Worm (Caenorhabditis elegans) whole organism, young adult: ENCODE measurements around the gene F30B5.11.

Experiments
- C06A6.2 ChIP-seq: fragments of 200-800 bp; sonication (Bioruptor generic); conservative IDR thresholded peaks from 2 replicates; pipeline ENCODE4 v1.3.6; 2022; ENCODE audit warnings: missing genetic modification characterization, missing compliant biosample characterization
- D2030.7 ChIP-seq: fragments of 200-800 bp; sonication (Bioruptor generic); IDR thresholded peaks from 2 replicates; pipeline ENCODE4 v1.3.6; 2022; ENCODE audit warnings: missing genetic modification reagents, missing genetic modification characterization, missing compliant biosample characterization
- F33H1.4 ChIP-seq: fragments of 200-800 bp; sonication (Bioruptor generic); IDR thresholded peaks from 2 replicates; pipeline ENCODE4 v1.3.6; 2022; ENCODE audit warnings: missing genetic modification reagents, missing genetic modification characterization, missing compliant biosample characterization
- F57C9.4 ChIP-seq: sonication (generic microtip); optimal IDR thresholded peaks from 2 replicates; lab custom pipeline; 2017; ENCODE audit warnings: mild to moderate bottlenecking, missing genetic modification characterization, missing compliant biosample characterization
- ama-1 ChIP-seq, 3 experiments: fragments of 150-350 bp in 1 of 3; sonication (generic microtip) in 2 of 3; optimal IDR thresholded peaks; 2 replicates each; lab custom pipeline; 2014 to 2018; ENCODE audit warnings: missing biosample characterization in 2 of 3, missing genetic modification characterization in 2 of 3, missing genetic modification reagents in 2 of 3
- bed-1 ChIP-seq: fragments of 200-800 bp; sonication (Bioruptor generic); IDR thresholded peaks from 2 replicates; pipeline ENCODE4 v1.3.6; 2022; ENCODE audit warnings: missing genetic modification reagents, missing genetic modification characterization, missing compliant biosample characterization
- ceh-91 ChIP-seq: fragments of 200-800 bp; sonication (Bioruptor generic); IDR thresholded peaks from 2 replicates; pipeline ENCODE4 v1.3.6; 2022; ENCODE audit warnings: missing genetic modification reagents, missing genetic modification characterization, missing compliant biosample characterization
- lag-1 ChIP-seq: fragments of 200-800 bp; sonication (Bioruptor generic); IDR thresholded peaks from 2 replicates; pipeline ENCODE4 v1.3.6; 2022; ENCODE audit warnings: missing genetic modification reagents, missing genetic modification characterization, missing compliant biosample characterization
- lin-26 ChIP-seq: fragments of 200-800 bp; sonication (Bioruptor generic); IDR thresholded peaks from 2 replicates; pipeline ENCODE4 v1.3.6; 2022; ENCODE audit warnings: missing genetic modification reagents, missing genetic modification characterization, missing compliant biosample characterization
- lsy-27 ChIP-seq: sonication (generic microtip); optimal IDR thresholded peaks from 2 replicates; lab custom pipeline; 2017; ENCODE audit warnings: missing genetic modification characterization, mild to moderate bottlenecking, missing compliant biosample characterization, antibody characterized with exemption, missing genotype, borderline replicate concordance; ENCODE audit not compliant: insufficient read depth
- rcor-1 ChIP-seq: fragments of 200-800 bp; sonication (Bioruptor generic); IDR thresholded peaks from 2 replicates; pipeline ENCODE4 v1.3.6; 2022; ENCODE audit warnings: missing genetic modification reagents, missing genetic modification characterization, missing compliant biosample characterization
- somi-1 ChIP-seq: fragments of 200-800 bp; sonication (Bioruptor generic); optimal IDR thresholded peaks from 2 replicates; lab custom pipeline; 2018; ENCODE audit warnings: mild to moderate bottlenecking, missing genetic modification characterization, missing compliant biosample characterization
- unc-62 ChIP-seq: fragments of 150-350 bp; optimal IDR thresholded peaks from 2 replicates; lab custom pipeline; 2014; ENCODE audit warnings: missing biosample characterization, missing genetic modification reagents, missing genetic modification characterization
- ztf-3 ChIP-seq: fragments of 200-800 bp; sonication (Bioruptor generic); optimal IDR thresholded peaks from 2 replicates; lab custom pipeline; 2018; ENCODE audit warnings: mild to moderate bottlenecking, missing genetic modification characterization, missing compliant biosample characterization

DNA sequence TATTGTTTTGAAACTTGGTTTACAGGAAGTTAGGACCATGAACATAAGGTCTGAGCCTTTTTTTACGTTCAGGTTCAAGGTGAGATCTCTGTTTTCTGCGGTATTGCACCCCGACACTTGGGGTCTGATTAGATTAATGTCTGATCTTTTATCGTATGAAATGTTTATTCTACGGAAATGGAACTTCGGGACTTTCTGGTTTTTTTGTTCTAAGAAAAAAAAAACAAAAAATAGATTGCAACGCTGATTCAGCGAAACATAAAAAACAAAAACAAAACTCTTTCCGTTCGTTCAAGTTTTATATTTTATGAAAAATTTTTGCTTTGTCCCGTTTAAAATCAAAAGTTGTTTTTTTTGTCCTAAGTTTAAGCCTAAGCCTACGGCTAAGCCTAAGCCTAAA lies 45.3 kb upstream of the F30B5.11 start, which contains the start of gene F36A4.5:
- TF ChIP-seq unc-62, result no peak
- TF ChIP-seq ztf-3 (GFP tag; lab: Kevin White, UChicago), result no peak
- no peak for TF ChIP-seq F57C9.4 (tag; lab: Kevin White, UChicago)
- TF ChIP-seq somi-1 (GFP tag; lab: Kevin White, UChicago), result no peak
- no peak for TF ChIP-seq lag-1
- TF ChIP-seq lin-26 (GFP tag; lab: Robert Waterston, UW), result no peak
- no peak for TF ChIP-seq rcor-1 (GFP tag; lab: Robert Waterston, UW)
- TF ChIP-seq ama-1 (optimal IDR thresholded peaks at IDR 0.05; lab: Kevin White, UChicago), result no peak
- no peak for TF ChIP-seq ama-1 (GFP tag; optimal IDR thresholded peaks at IDR 0.05; lab: Kevin White, UChicago)
- no peak for TF ChIP-seq F33H1.4 (GFP tag; lab: Robert Waterston, UW)
- no peak for TF ChIP-seq lsy-27
- TF ChIP-seq ceh-91, result no peak
- TF ChIP-seq C06A6.2 (GFP tag; lab: Robert Waterston, UW), result no peak
- TF ChIP-seq D2030.7 (GFP tag; lab: Robert Waterston, UW), result no peak
- no peak for TF ChIP-seq bed-1 (GFP tag; lab: Robert Waterston, UW)
